Worm (Caenorhabditis elegans) whole organism, midembryonic: ENCODE data around the gene K12H6.8.

Experiments
- T22C8.4 ChIP-seq: fragments of 200-800 bp; sonication (Bioruptor generic); IDR thresholded peaks from 2 replicates; pipeline ENCODE4 v1.3.6; 2022; ENCODE audit warnings: missing genetic modification characterization, missing compliant biosample characterization
- tab-1 ChIP-seq: fragments of 200-800 bp; sonication (Bioruptor generic); IDR thresholded peaks from 2 replicates; pipeline ENCODE4 v1.3.6; 2022; ENCODE audit warnings: missing genetic modification characterization, missing compliant biosample characterization

DNA sequence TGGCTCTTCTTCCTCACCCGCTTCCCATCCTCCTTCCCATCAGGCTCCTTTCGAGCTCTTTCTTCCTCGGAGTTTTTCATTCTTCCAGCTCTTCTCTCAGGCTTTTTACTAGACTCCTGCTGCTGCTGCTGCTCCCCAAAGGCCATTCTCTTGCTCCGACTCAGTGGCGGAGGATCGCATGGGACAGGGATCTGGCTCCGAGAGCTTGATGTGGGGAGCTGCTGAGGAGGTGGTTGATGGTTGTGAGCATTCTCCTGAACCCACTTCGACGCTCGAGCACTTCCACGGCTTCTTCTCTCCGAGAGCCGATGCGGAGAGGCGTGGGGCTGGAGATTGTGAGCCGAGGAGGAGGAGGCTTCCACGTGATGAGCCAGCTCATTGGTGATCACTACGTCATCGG, 41.9 kb upstream of the K12H6.8 start:
- TF ChIP-seq T22C8.4 (GFP tag; lab: Robert Waterston, UW) (no peak), tab-1 (GFP tag; lab: Robert Waterston, UW) (no peak)
